Worm (Caenorhabditis elegans) whole organism, L4 larva: Measurements from ENCODE around the gene C09B8.4.
A peak's percentile ranks its signal among the peaks of the same experiment; 100 is the strongest.

ENCODE experiments used
- F10B5.3 ChIP-seq: sonication (generic microtip); optimal IDR thresholded peaks from 2 replicates; lab custom pipeline; 2016; ENCODE audit warnings: mild to moderate bottlenecking, missing genetic modification characterization, missing compliant biosample characterization
- F26F4.8 ChIP-seq: fragments of 200-800 bp; sonication (Bioruptor generic); conservative IDR thresholded peaks from 2 replicates; pipeline ENCODE4 v1.3.6; 2022; ENCODE audit warnings: missing genetic modification characterization, missing compliant biosample characterization
- R02D3.7 ChIP-seq: fragments of 150-350 bp; sonication (generic microtip); optimal IDR thresholded peaks from 3 replicates; lab custom pipeline; 2014; ENCODE audit warnings: missing biosample characterization, missing genetic modification characterization
- T26A8.4 ChIP-seq: fragments of 200-800 bp; sonication (Bioruptor generic); IDR thresholded peaks from 2 replicates; pipeline ENCODE4 v1.3.6; 2022; ENCODE audit warnings: missing genetic modification characterization, missing compliant biosample characterization
- Y75B8A.6 ChIP-seq: fragments of 200-800 bp; sonication (Bioruptor generic); IDR thresholded peaks from 2 replicates; pipeline ENCODE4 v1.3.6; 2022; ENCODE audit warnings: missing genetic modification reagents, missing genetic modification characterization, missing compliant biosample characterization
- ZK337.2 ChIP-seq: fragments of 200-800 bp; sonication (Bioruptor generic); IDR thresholded peaks from 2 replicates; pipeline ENCODE4 v1.3.6; 2022; ENCODE audit warnings: missing genetic modification reagents, missing genetic modification characterization, missing compliant biosample characterization
- ceh-28 ChIP-seq: fragments of 150-350 bp; optimal IDR thresholded peaks from 2 replicates; lab custom pipeline; 2014; ENCODE audit warnings: missing biosample characterization, missing genetic modification reagents, missing genetic modification characterization
- ceh-32 ChIP-seq: sonication (generic microtip); optimal IDR thresholded peaks from 2 replicates; lab custom pipeline; 2016; ENCODE audit warnings: mild to moderate bottlenecking, missing genetic modification characterization, missing compliant biosample characterization; ENCODE audit not compliant: poor library complexity
- ceh-82 ChIP-seq: sonication (generic microtip); optimal IDR thresholded peaks from 2 replicates; lab custom pipeline; 2017; ENCODE audit warnings: missing biosample characterization, missing genetic modification characterization
- daf-8 ChIP-seq: fragments of 200-800 bp; sonication (Bioruptor generic); IDR thresholded peaks from 2 replicates; pipeline ENCODE4 v1.3.6; 2022; ENCODE audit warnings: missing genetic modification characterization, missing compliant biosample characterization
- dmd-6 ChIP-seq: fragments of 200-800 bp; sonication (Bioruptor generic); IDR thresholded peaks from 2 replicates; pipeline ENCODE4 v1.3.6; 2022; ENCODE audit warnings: missing genetic modification reagents, missing genetic modification characterization, missing compliant biosample characterization
- duxl-1 ChIP-seq: sonication (generic microtip); optimal IDR thresholded peaks from 2 replicates; lab custom pipeline; 2016; ENCODE audit warnings: mild to moderate bottlenecking, missing genetic modification characterization, moderate library complexity, missing compliant biosample characterization; ENCODE audit not compliant: poor library complexity
- dve-1 ChIP-seq: sonication (generic microtip); optimal IDR thresholded peaks from 2 replicates; lab custom pipeline; 2017; ENCODE audit warnings: antibody characterized with exemption, mild to moderate bottlenecking, missing genetic modification characterization, missing compliant biosample characterization; ENCODE audit not compliant: insufficient read depth
- egl-27 ChIP-seq: sonication (generic microtip); optimal IDR thresholded peaks from 3 replicates; lab custom pipeline; 2017; ENCODE audit warnings: missing biosample characterization, missing genetic modification reagents, missing genetic modification characterization
- hlh-11 ChIP-seq: fragments of 200-800 bp; sonication (Bioruptor generic); optimal IDR thresholded peaks from 2 replicates; lab custom pipeline; 2018; ENCODE audit warnings: mild to moderate bottlenecking, missing genetic modification characterization, missing compliant biosample characterization
- madf-9 ChIP-seq: fragments of 200-800 bp; sonication (Bioruptor generic); conservative IDR thresholded peaks from 2 replicates; pipeline ENCODE4 v1.3.6; 2022; ENCODE audit warnings: missing genetic modification reagents, missing genetic modification characterization, missing compliant biosample characterization
- mdt-29 ChIP-seq: fragments of 200-800 bp; sonication (Bioruptor generic); IDR thresholded peaks from 2 replicates; pipeline ENCODE4 v1.3.6; 2022; ENCODE audit warnings: missing genetic modification reagents, missing genetic modification characterization, missing compliant biosample characterization
- mxl-2 ChIP-seq: fragments of 200-800 bp; sonication (Bioruptor generic); conservative IDR thresholded peaks from 2 replicates; pipeline ENCODE4 v1.3.6; 2022; ENCODE audit warnings: missing genetic modification reagents, missing genetic modification characterization, missing compliant biosample characterization
- mxl-3 ChIP-seq: fragments of 200-800 bp; sonication (Bioruptor generic); optimal IDR thresholded peaks from 2 replicates; lab custom pipeline; 2018; ENCODE audit warnings: mild to moderate bottlenecking, missing genetic modification characterization, missing compliant biosample characterization
- nhr-10 ChIP-seq: fragments of 150-350 bp; optimal IDR thresholded peaks from 2 replicates; lab custom pipeline; 2014; ENCODE audit warnings: missing biosample characterization, missing genetic modification characterization
- nhr-25 ChIP-seq: sonication (generic microtip); optimal IDR thresholded peaks from 2 replicates; lab custom pipeline; 2017; ENCODE audit warnings: missing genetic modification characterization, mild to moderate bottlenecking, missing compliant biosample characterization, antibody characterized with exemption, moderate library complexity, borderline replicate concordance; ENCODE audit not compliant: insufficient read depth
- nhr-41 ChIP-seq: fragments of 200-800 bp; sonication (Bioruptor generic); IDR thresholded peaks from 2 replicates; pipeline ENCODE4 v1.3.6; 2022; ENCODE audit warnings: missing genetic modification reagents, missing genetic modification characterization, missing compliant biosample characterization
- nhr-42 ChIP-seq: fragments of 200-800 bp; sonication (Bioruptor generic); IDR thresholded peaks from 2 replicates; pipeline ENCODE4 v1.3.6; 2022; ENCODE audit warnings: missing genetic modification characterization, missing compliant biosample characterization
- snpc-1.2 ChIP-seq: fragments of 200-800 bp; sonication (Bioruptor generic); IDR thresholded peaks from 2 replicates; pipeline ENCODE4 v1.3.6; 2022; ENCODE audit warnings: missing genetic modification reagents, missing genetic modification characterization, missing compliant biosample characterization
- tra-1 ChIP-seq: fragments of 200-800 bp; sonication (Bioruptor generic); IDR thresholded peaks from 2 replicates; pipeline ENCODE4 v1.3.6; 2022; ENCODE audit warnings: missing genetic modification reagents, missing genetic modification characterization, missing compliant biosample characterization
- unc-62 ChIP-seq, 3 experiments: fragments of 150-350 bp in 1 of 3; sonication (generic microtip); optimal IDR thresholded peaks in 2 of 3; peaks in 1 of 3; 1 replicate in 1 of 3; 2 replicates in 2 of 3; lab custom pipeline; 2014 to 2017; ENCODE audit warnings: missing biosample characterization in 3 of 3, missing genetic modification characterization in 3 of 3, missing genetic modification reagents in 3 of 3, missing genotype in 1 of 3
- zag-1 ChIP-seq: fragments of 150-350 bp; optimal IDR thresholded peaks from 2 replicates; lab custom pipeline; 2014; ENCODE audit warnings: missing biosample characterization, missing genetic modification characterization
- zfp-2 ChIP-seq: sonication (generic microtip); optimal IDR thresholded peaks from 2 replicates; lab custom pipeline; 2016; ENCODE audit warnings: mild to moderate bottlenecking, missing genetic modification characterization, missing compliant biosample characterization

C09B8.4 gene

ce11 chrX:6020782-6021181 is 1.0 kb upstream of the C09B8.4 start:
- TF ChIP-seq unc-62 (GFP tag; optimal IDR thresholded peaks at IDR 0.05 in 1 of 2; lab: Kevin White, UChicago) (peak in 1 of 2 experiments; percentile 90), unc-62 (tag; optimal IDR thresholded peaks at IDR 0.05; lab: Kevin White, UChicago) (no peak), mdt-29 (GFP tag; lab: Robert Waterston, UW) (no peak), R02D3.7 (tag; lab: Kevin White, UChicago) (no peak), daf-8 (GFP tag; lab: Robert Waterston, UW) (no peak)

- TF ChIP-seq snpc-1.2 (no peak), dve-1 (peak; percentile 10), zfp-2 (tag; lab: Kevin White, UChicago) (no peak), F26F4.8 (GFP tag; lab: Robert Waterston, UW) (no peak), nhr-25 (no peak)
Observed at ce11 chrX:6015096-6015495, 4.6 kb downstream of the C09B8.4 start, which contains the start of gene C09B8.8. TSS of gene C09B8.8 (plus strand) at chrX:6015492.

ce11 chrX:6010573-6010972 is 9.2 kb downstream of the C09B8.4 start, which contains the start of gene C09B8.3:
TSS of gene C09B8.3 (minus strand) at chrX:6010673.
- TF ChIP-seq nhr-10 (tag; lab: Kevin White, UChicago) = no peak
- TF ChIP-seq madf-9 (GFP tag; lab: Robert Waterston, UW) = no peak
- no peak for TF ChIP-seq tra-1 (GFP tag; lab: Robert Waterston, UW)
- TF ChIP-seq nhr-41 (GFP tag; lab: Robert Waterston, UW) = no peak
- no peak for TF ChIP-seq hlh-11 (tag; lab: Kevin White, UChicago)
- no peak for TF ChIP-seq T26A8.4 (GFP tag; lab: Robert Waterston, UW)

ce11 chrX:6004315-6004714 is 15.4 kb downstream of the C09B8.4 start:
- no peak for TF ChIP-seq egl-27
- peak; percentile 30 for TF ChIP-seq mxl-3 (GFP tag; lab: Kevin White, UChicago)

ce11 chrX:6003853-6004252 is 15.9 kb downstream of the C09B8.4 start, which contains the start of gene sups-1:
TSS of gene sups-1 (plus strand) at chrX:6004153.
- TF ChIP-seq unc-62 (GFP tag; optimal IDR thresholded peaks at IDR 0.05 in 1 of 2; lab: Kevin White, UChicago) = no peak
- no peak for TF ChIP-seq unc-62 (tag; optimal IDR thresholded peaks at IDR 0.05; lab: Kevin White, UChicago)
- no peak for TF ChIP-seq duxl-1 (tag; lab: Kevin White, UChicago)
- no peak for TF ChIP-seq dmd-6 (GFP tag; lab: Robert Waterston, UW)
- no peak for TF ChIP-seq zag-1 (tag; lab: Kevin White, UChicago)
- TF ChIP-seq F10B5.3 (tag; lab: Kevin White, UChicago) = no peak

- no peak for TF ChIP-seq ceh-32
- TF ChIP-seq ceh-82 (tag; lab: Kevin White, UChicago) = no peak
- TF ChIP-seq ZK337.2 (GFP tag; lab: Robert Waterston, UW) = no peak
- TF ChIP-seq unc-62 (GFP tag; optimal IDR thresholded peaks at IDR 0.05 in 1 of 2; lab: Kevin White, UChicago) = peak in 1 of 2 experiments; percentile 91
- TF ChIP-seq unc-62 (tag; optimal IDR thresholded peaks at IDR 0.05; lab: Kevin White, UChicago) = no peak
- no peak for TF ChIP-seq ceh-28 (tag; lab: Kevin White, UChicago)
- TF ChIP-seq Y75B8A.6 (GFP tag; lab: Robert Waterston, UW) = no peak
- no peak for TF ChIP-seq nhr-42 (GFP tag; lab: Robert Waterston, UW)
- no peak for TF ChIP-seq mdt-29 (GFP tag; lab: Robert Waterston, UW)
- no peak for TF ChIP-seq mxl-2 (GFP tag; lab: Robert Waterston, UW)
Observed at ce11 chrX:6002479-6002878, 17.3 kb downstream of the C09B8.4 start.
